Fruit fly (Drosophila melanogaster): ENCODE data around the gene Pop1.

Pop1 gene

DNA sequence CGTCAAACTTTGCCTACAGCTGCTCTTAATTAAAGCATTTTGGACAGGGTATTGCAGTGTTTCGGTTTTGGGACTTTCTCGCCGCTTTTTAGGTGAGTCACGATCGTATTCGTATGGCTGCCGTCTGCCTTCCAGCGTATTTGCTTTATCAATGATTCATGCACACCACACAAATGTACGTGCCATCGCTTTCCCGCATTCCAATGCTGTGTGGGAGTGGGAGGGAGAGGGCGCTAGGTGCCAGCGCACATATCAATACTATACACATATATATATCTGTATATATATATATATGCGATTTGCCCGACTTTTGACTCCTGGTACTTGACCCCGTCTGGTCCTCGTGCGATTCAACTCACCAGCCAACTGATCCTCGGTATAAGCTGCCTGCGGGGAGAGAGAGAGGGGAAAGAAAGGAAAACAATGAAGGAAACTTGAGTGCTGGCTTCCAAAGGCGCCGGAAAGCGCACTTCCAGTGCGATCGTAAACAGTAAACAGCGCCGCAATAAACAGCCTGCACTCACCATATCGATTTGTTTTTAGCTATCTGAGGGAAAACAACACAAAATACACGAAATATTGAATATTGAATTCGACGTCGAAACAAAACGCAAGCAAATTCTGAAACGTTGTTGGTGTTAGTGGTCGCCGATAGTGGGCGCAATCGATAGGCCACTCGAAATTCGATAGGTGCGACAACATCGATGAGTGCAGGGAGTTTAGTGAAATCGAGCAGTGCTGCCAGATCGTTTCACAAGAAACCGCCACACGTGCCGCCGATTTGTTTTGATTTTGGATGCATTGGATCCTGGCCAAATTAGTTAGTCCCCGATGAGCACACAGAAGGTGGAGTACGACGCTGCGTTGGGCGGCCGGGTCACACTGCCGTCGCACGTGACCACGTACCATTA lies at the start of gene Pop1, which contains the start of gene Mlc-c (continued):
- peak; percentile 87 for TF ChIP-seq nerfin-2 (GFP tag; IDR thresholded peaks at IDR 0.05; ENCODE audit: partially characterized antibody)
- TF ChIP-seq hbn (GFP tag; IDR thresholded peaks at IDR 0.05; ENCODE audit: partially characterized antibody) = peak; percentile 90
- TF ChIP-seq CG3995 (GFP tag; optimal IDR thresholded peaks at IDR 0.05) = no peak
- no peak for TF ChIP-seq CG4282 (GFP tag; optimal IDR thresholded peaks at IDR 0.05)
- peak; percentile 23 for TF ChIP-seq CG9437 (GFP tag; optimal IDR thresholded peaks at IDR 0.05)
- TF ChIP-seq eyg (GFP tag; optimal IDR thresholded peaks at IDR 0.05) = no peak
- peak; percentile 16 for TF ChIP-seq CG12659 (GFP tag; optimal IDR thresholded peaks at IDR 0.05)
- peak; percentile 88 for TF ChIP-seq vnd (GFP tag; IDR thresholded peaks at IDR 0.05; ENCODE audit: partially characterized antibody)
- TF ChIP-seq ato (GFP tag; IDR thresholded peaks at IDR 0.05; ENCODE audit: partially characterized antibody) = peak; percentile 95
- TF ChIP-seq pita (GFP tag; optimal IDR thresholded peaks at IDR 0.05) = no peak
- TF ChIP-seq Dref (GFP tag; IDR thresholded peaks at IDR 0.05) = peak; percentile 97
- TF ChIP-seq seq (GFP tag; IDR thresholded peaks at IDR 0.05) = no peak
- TF ChIP-seq dm (GFP tag; optimal IDR thresholded peaks at IDR 0.05) = peak; percentile 92
- peak; percentile 13 for TF ChIP-seq CG13894 (tag; optimal IDR thresholded peaks at IDR 0.05)
- peak; percentile 48 for TF ChIP-seq cg (GFP tag; optimal IDR thresholded peaks at IDR 0.05)
- no peak for TF ChIP-seq ham (GFP tag; IDR thresholded peaks at IDR 0.05)
- TF ChIP-seq ind (GFP tag; optimal IDR thresholded peaks at IDR 0.05) = no peak
- no peak; the same call in 1 of the 2 replicates for TF ChIP-seq GATAe (GFP tag; conservative IDR thresholded peaks at IDR 0.05)
- TF ChIP-seq trem (tag; optimal IDR thresholded peaks at IDR 0.05) = peak; percentile 50
- no peak for TF ChIP-seq CG30431 (GFP tag; optimal IDR thresholded peaks at IDR 0.05)
- TF ChIP-seq CG9727 (GFP tag; optimal IDR thresholded peaks at IDR 0.05) = no peak
- peak; percentile 79 for TF ChIP-seq CG10321 (GFP tag; IDR thresholded peaks at IDR 0.05)
- peak; percentile 19 for TF ChIP-seq gfzf (GFP tag; optimal IDR thresholded peaks at IDR 0.05)
- TF ChIP-seq CG4730 (GFP tag; IDR thresholded peaks at IDR 0.05) = no peak
- peak; percentile 90 for TF ChIP-seq sd (tag; optimal IDR thresholded peaks at IDR 0.05)
- TF ChIP-seq gro (GFP tag; optimal IDR thresholded peaks at IDR 0.05) = no peak
- TF ChIP-seq tap (tag; optimal IDR thresholded peaks at IDR 0.05) = no peak
- TF ChIP-seq Max (GFP tag; optimal IDR thresholded peaks at IDR 0.05) = peak; percentile 25
- TF ChIP-seq vvl (GFP tag; IDR thresholded peaks at IDR 0.05) = 0 out of 2 replicates have a peak, but pooled peaks have one; percentile 6
- no peak for TF ChIP-seq CG6175 (GFP tag; IDR thresholded peaks at IDR 0.05)
- TF ChIP-seq BEAF-32 (GFP tag; optimal IDR thresholded peaks at IDR 0.05) = peak; percentile 92
- no peak for TF ChIP-seq odd (GFP tag; optimal IDR thresholded peaks at IDR 0.05)
- peak; percentile 87 for TF ChIP-seq Scr (GFP tag; IDR thresholded peaks at IDR 0.05; ENCODE audit: partially characterized antibody)
- peak; percentile 56 for TF ChIP-seq MESR4 (GFP tag; optimal IDR thresholded peaks at IDR 0.05)

DNA sequence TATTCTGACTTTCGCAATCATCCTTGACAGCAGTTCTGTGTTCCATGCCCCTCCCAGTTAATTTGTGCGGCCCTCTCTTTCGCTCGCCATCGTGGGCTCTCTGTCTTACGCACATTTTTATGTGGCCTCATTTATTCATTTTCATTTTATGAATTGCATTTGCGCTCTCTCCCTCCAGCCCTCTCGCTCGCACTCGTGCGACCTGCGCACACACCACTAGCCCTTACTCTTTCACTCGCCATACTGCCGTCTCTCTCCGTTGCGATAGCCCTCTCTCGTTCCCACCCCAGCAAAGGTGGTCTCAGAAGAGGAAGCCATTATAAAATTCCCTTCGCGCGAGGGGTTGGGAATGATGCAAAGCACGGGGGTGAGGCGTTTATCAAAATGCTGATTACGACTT lies 43.0 kb upstream of the Pop1 start:
- no peak for TF ChIP-seq Myb (GFP tag; optimal IDR thresholded peaks at IDR 0.05)
- TF ChIP-seq ac (GFP tag; optimal IDR thresholded peaks at IDR 0.05) = no peak
- peak; percentile 56 to 67 for TF ChIP-seq tll (GFP tag; optimal IDR thresholded peaks at IDR 0.05)
- peak; percentile 92 for TF ChIP-seq Nf-YB (GFP tag; optimal IDR thresholded peaks at IDR 0.05)
- TF ChIP-seq ERR (GFP tag; optimal IDR thresholded peaks at IDR 0.05) = no peak
- TF ChIP-seq CG5953 (GFP tag; IDR thresholded peaks at IDR 0.05) = no peak
- no peak for TF ChIP-seq YL-1 (GFP tag; optimal IDR thresholded peaks at IDR 0.05)
- peak; percentile 24; the same call in 1 of the 2 replicates for TF ChIP-seq Adf1 (GFP tag; IDR thresholded peaks at IDR 0.05)
- TF ChIP-seq knrl (GFP tag; IDR thresholded peaks at IDR 0.05; ENCODE audit: partially characterized antibody) = no peak
- no peak for TF ChIP-seq run (tag; optimal IDR thresholded peaks at IDR 0.05)
- TF ChIP-seq Dref (GFP tag; IDR thresholded peaks at IDR 0.05) = no peak
- no peak for TF ChIP-seq CG30431 (GFP tag; optimal IDR thresholded peaks at IDR 0.05)
- TF ChIP-seq pan (optimal IDR thresholded peaks at IDR 0.05) = no peak
- no peak for TF ChIP-seq pan (GFP tag; optimal IDR thresholded peaks at IDR 0.05 in 1 of 2, IDR thresholded peaks at IDR 0.05 in 1 of 2)
- TF ChIP-seq bab2 (GFP tag; optimal IDR thresholded peaks at IDR 0.05) = no peak
- TF ChIP-seq z (GFP tag; IDR thresholded peaks at IDR 0.05) = no peak
- no peak for TF ChIP-seq B-H1 (GFP tag; IDR thresholded peaks at IDR 0.05)
- TF ChIP-seq bbx (GFP tag; IDR thresholded peaks at IDR 0.05; ENCODE audit: partially characterized antibody) = no peak
